Fruit fly (Drosophila melanogaster): ENCODE data around the gene Pi3K21B.

DNA sequence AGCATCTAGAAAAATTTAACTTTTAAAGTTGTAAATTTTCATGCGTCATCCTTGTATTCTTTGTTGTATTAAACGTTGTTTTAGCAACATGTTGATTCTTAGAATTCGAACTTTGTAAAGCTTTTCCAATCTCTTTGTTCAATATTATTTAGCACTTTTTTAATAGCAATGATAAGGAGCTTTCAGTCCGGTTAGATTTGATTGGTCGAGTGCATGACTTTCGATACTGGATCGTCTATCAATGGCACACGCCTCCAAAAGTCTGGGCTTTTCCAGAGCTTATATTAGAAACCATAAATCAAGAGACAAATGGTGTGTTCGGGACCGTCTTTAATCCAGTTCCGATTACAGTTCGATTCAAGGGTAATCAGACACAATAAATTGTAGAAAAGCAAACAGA, 22.1 kb downstream of the Pi3K21B start:
- TF ChIP-seq psq (optimal IDR thresholded peaks at IDR 0.05) (no peak), insv (optimal IDR thresholded peaks at IDR 0.05) (no peak), h (optimal IDR thresholded peaks at IDR 0.05) (no peak)

Measured in Kc167 (cell line).